Fruit fly (Drosophila melanogaster): ENCODE results near the gene Rab3GAP1.

- TF ChIP-seq Hr96 (GFP tag; optimal IDR thresholded peaks at IDR 0.05) (no peak), tj (GFP tag; optimal IDR thresholded peaks at IDR 0.05) (no peak)
These were observed 17.5 kb upstream of the Rab3GAP1 start for dm6 chr2L:1628502-1628864.

Data from whole organism, adult.